Fruit fly (Drosophila melanogaster) whole organism, embryonic: ENCODE data around the gene Pvf2.
A peak's percentile ranks its signal among the peaks of the same experiment; 100 is the strongest.

ENCODE experiments used
- Ada2b ChIP-seq: fragments of 200-800 bp; sonication (Bioruptor generic); IDR thresholded peaks from 2 replicates; pipeline ENCODE4 v1.3.6; 2022; ENCODE audit warnings: missing biosample characterization, missing genetic modification characterization
- Adf1 ChIP-seq: fragments of 200-800 bp; sonication (Bioruptor generic); IDR thresholded peaks from 2 replicates; pipeline ENCODE4 v1.3.6; 2022; ENCODE audit warnings: missing biosample characterization, missing genetic modification characterization
- CG1024 ChIP-seq: fragments of 200-800 bp; sonication (Bioruptor generic); IDR thresholded peaks from 2 replicates; pipeline ENCODE4 v1.3.6; 2022; ENCODE audit warnings: missing biosample characterization, missing genetic modification characterization
- CG10462 ChIP-seq: fragments of 200-800 bp; sonication (Bioruptor generic); optimal IDR thresholded peaks from 2 replicates; lab custom pipeline; 2016; ENCODE audit warnings: missing biosample characterization, missing genetic modification characterization
- CG11398 ChIP-seq: fragments of 200-800 bp; sonication (Bioruptor generic); optimal IDR thresholded peaks from 2 replicates; lab custom pipeline; 2016; ENCODE audit warnings: missing biosample characterization, missing genetic modification characterization
- CG11723 ChIP-seq: fragments of 200-800 bp; sonication (Bioruptor generic); optimal IDR thresholded peaks from 2 replicates; lab custom pipeline; 2017; ENCODE audit warnings: missing biosample characterization, mild to moderate bottlenecking, missing genetic modification characterization
- CG12155 ChIP-seq: fragments of 200-800 bp; sonication (Bioruptor generic); optimal IDR thresholded peaks from 3 replicates; lab custom pipeline; 2016; ENCODE audit warnings: missing biosample characterization, missing genetic modification characterization
- CG12391 ChIP-seq: fragments of 200-800 bp; sonication (Bioruptor generic); optimal IDR thresholded peaks from 3 replicates; lab custom pipeline; 2018; ENCODE audit warnings: missing biosample characterization, mild to moderate bottlenecking, missing genetic modification characterization, moderate library complexity
- CG13123 ChIP-seq: fragments of 200-800 bp; sonication (Bioruptor generic); optimal IDR thresholded peaks from 2 replicates; lab custom pipeline; 2016; ENCODE audit warnings: missing biosample characterization, missing genetic modification characterization
- CG13296 ChIP-seq: fragments of 200-800 bp; sonication (Bioruptor generic); optimal IDR thresholded peaks from 3 replicates; lab custom pipeline; 2018; ENCODE audit warnings: missing biosample characterization, mild to moderate bottlenecking, missing genetic modification characterization
- CG14965 ChIP-seq: fragments of 200-800 bp; sonication (Bioruptor generic); optimal IDR thresholded peaks from 2 replicates; lab custom pipeline; 2016; ENCODE audit warnings: missing biosample characterization, missing genetic modification characterization, borderline replicate concordance
- CG16815 ChIP-seq: fragments of 200-800 bp; sonication (Bioruptor generic); optimal IDR thresholded peaks from 3 replicates; lab custom pipeline; 2017; ENCODE audit warnings: missing biosample characterization, mild to moderate bottlenecking, missing genetic modification characterization
- CG18599 ChIP-seq: fragments of 200-800 bp; sonication (Bioruptor generic); optimal IDR thresholded peaks from 3 replicates; lab custom pipeline; 2017; ENCODE audit warnings: missing biosample characterization, missing genetic modification characterization, mild to moderate bottlenecking, moderate library complexity, missing genetic modification reagents
- CG2116 ChIP-seq: fragments of 200-800 bp; sonication (Bioruptor generic); optimal IDR thresholded peaks from 3 replicates; lab custom pipeline; 2018; ENCODE audit warnings: missing biosample characterization, mild to moderate bottlenecking, missing genetic modification characterization
- CG31365 ChIP-seq: fragments of 200-800 bp; sonication (Bioruptor generic); optimal IDR thresholded peaks from 2 replicates; lab custom pipeline; 2018; ENCODE audit warnings: missing biosample characterization, mild to moderate bottlenecking, missing genetic modification characterization
- CG32532 ChIP-seq: fragments of 200-800 bp; sonication (Bioruptor generic); IDR thresholded peaks from 2 replicates; pipeline ENCODE4 v1.3.6; 2022; ENCODE audit warnings: missing biosample characterization, missing genetic modification characterization
- CG3995 ChIP-seq: fragments of 200-800 bp; sonication (Bioruptor generic); optimal IDR thresholded peaks from 3 replicates; lab custom pipeline; 2016; ENCODE audit warnings: missing biosample characterization, missing genetic modification characterization
- CG5953 ChIP-seq: fragments of 200-800 bp; sonication (Bioruptor generic); IDR thresholded peaks from 2 replicates; pipeline ENCODE4 v1.3.6; 2022; ENCODE audit warnings: missing biosample characterization, missing genetic modification characterization
- CG6791 ChIP-seq: fragments of 200-800 bp; sonication (Bioruptor generic); IDR thresholded peaks from 3 replicates; pipeline ENCODE4 v1.3.6; 2022; ENCODE audit warnings: missing biosample characterization, missing genetic modification characterization; ENCODE audit not compliant: partially characterized antibody
- CG7271 ChIP-seq: fragments of 200-800 bp; sonication (Bioruptor generic); optimal IDR thresholded peaks from 2 replicates; lab custom pipeline; 2018; ENCODE audit warnings: missing biosample characterization, mild to moderate bottlenecking, missing genetic modification characterization, moderate library complexity
- CG8089 ChIP-seq: fragments of 200-800 bp; sonication (Bioruptor generic); optimal IDR thresholded peaks from 3 replicates; lab custom pipeline; 2016; ENCODE audit warnings: missing biosample characterization, missing genetic modification characterization
- CG8388 ChIP-seq: fragments of 200-800 bp; sonication (Bioruptor generic); optimal IDR thresholded peaks from 2 replicates; lab custom pipeline; 2019; ENCODE audit warnings: missing biosample characterization, mild to moderate bottlenecking, missing genetic modification characterization, moderate library complexity
- CG8765 ChIP-seq: fragments of 200-800 bp; sonication (Bioruptor generic); IDR thresholded peaks from 2 replicates; pipeline ENCODE4 v1.3.6; 2022; ENCODE audit warnings: missing biosample characterization, missing genetic modification characterization
- CG8924 ChIP-seq: fragments of 200-800 bp; optimal IDR thresholded peaks from 3 replicates; lab custom pipeline; 2019; ENCODE audit warnings: missing biosample characterization, mild to moderate bottlenecking, missing genetic modification characterization, moderate library complexity
- CG9215 ChIP-seq: fragments of 200-800 bp; sonication (Bioruptor generic); IDR thresholded peaks from 2 replicates; pipeline ENCODE4 v1.3.6; 2022; ENCODE audit warnings: missing biosample characterization, missing genetic modification characterization
- D19B ChIP-seq: fragments of 200-800 bp; sonication (Bioruptor generic); optimal IDR thresholded peaks from 2 replicates; lab custom pipeline; 2017; ENCODE audit warnings: missing biosample characterization, mild to moderate bottlenecking, missing genetic modification characterization
- E2f2 ChIP-seq: fragments of 200-800 bp; sonication (Bioruptor generic); IDR thresholded peaks from 2 replicates; pipeline ENCODE4 v1.3.6; 2022; ENCODE audit warnings: missing biosample characterization, missing genetic modification characterization
- H2.0 ChIP-seq: fragments of 200-800 bp; sonication (Bioruptor generic); IDR thresholded peaks from 2 replicates; pipeline ENCODE4 v1.3.6; 2022; ENCODE audit warnings: missing biosample characterization, missing genetic modification characterization
- Hsf ChIP-seq: fragments of 200-800 bp; sonication (Bioruptor generic); optimal IDR thresholded peaks from 3 replicates; lab custom pipeline; 2016; ENCODE audit warnings: missing biosample characterization, missing genetic modification characterization
- Jarid2 ChIP-seq: fragments of 200-800 bp; sonication (Bioruptor generic); optimal IDR thresholded peaks from 3 replicates; lab custom pipeline; 2017; ENCODE audit warnings: mild to moderate bottlenecking, missing biosample characterization, missing genetic modification reagents, missing genetic modification characterization
- NK7.1 ChIP-seq: fragments of 200-800 bp; sonication (Bioruptor generic); optimal IDR thresholded peaks from 3 replicates; lab custom pipeline; 2016; ENCODE audit warnings: missing biosample characterization, missing genetic modification characterization
- Pdp1 ChIP-seq, 2 experiments: fragments of 200-800 bp; sonication (Bioruptor generic); optimal IDR thresholded peaks; 3 replicates each; lab custom pipeline; 2016; ENCODE audit warnings: missing biosample characterization in 2 of 2, missing genetic modification characterization in 2 of 2, mild to moderate bottlenecking in 1 of 2, moderate library complexity in 1 of 2
- Rfx ChIP-seq: fragments of 200-800 bp; sonication (Bioruptor generic); IDR thresholded peaks from 2 replicates; pipeline ENCODE4 v1.3.6; 2022; ENCODE audit warnings: missing biosample characterization, missing genetic modification characterization
- Sry-δ ChIP-seq: fragments of 200-800 bp; sonication (Bioruptor generic); optimal IDR thresholded peaks from 2 replicates; lab custom pipeline; 2016; ENCODE audit warnings: missing biosample characterization, missing genetic modification characterization
- Ssrp ChIP-seq: fragments of 200-800 bp; sonication (Bioruptor generic); optimal IDR thresholded peaks from 2 replicates; lab custom pipeline; 2018; ENCODE audit warnings: missing biosample characterization, mild to moderate bottlenecking, missing genetic modification characterization, moderate library complexity
- ash1 ChIP-seq: fragments of 200-800 bp; sonication (Bioruptor generic); optimal IDR thresholded peaks from 2 replicates; lab custom pipeline; 2018; ENCODE audit warnings: missing biosample characterization, mild to moderate bottlenecking, missing genetic modification characterization
- bbx ChIP-seq: fragments of 200-800 bp; sonication (Bioruptor generic); IDR thresholded peaks from 2 replicates; pipeline ENCODE4 v1.3.6; 2022; ENCODE audit warnings: missing biosample characterization, missing genetic modification characterization; ENCODE audit not compliant: partially characterized antibody
- ci ChIP-seq: fragments of 200-800 bp; sonication (Bioruptor generic); IDR thresholded peaks from 3 replicates; pipeline ENCODE4 v1.3.6; 2022; ENCODE audit warnings: missing biosample characterization, missing genetic modification characterization
- crc ChIP-seq: fragments of 200-800 bp; sonication (Bioruptor generic); optimal IDR thresholded peaks from 2 replicates; lab custom pipeline; 2016; ENCODE audit warnings: missing biosample characterization, missing genetic modification characterization
- da ChIP-seq: fragments of 200-800 bp; sonication (Bioruptor generic); optimal IDR thresholded peaks from 2 replicates; lab custom pipeline; 2016; ENCODE audit warnings: missing biosample characterization, missing genetic modification characterization
- danr ChIP-seq: fragments of 200-800 bp; sonication (Bioruptor generic); IDR thresholded peaks from 2 replicates; pipeline ENCODE4 v1.3.6; 2022; ENCODE audit warnings: missing biosample characterization, missing genetic modification characterization
- dimm ChIP-seq: fragments of 200-800 bp; sonication (Bioruptor generic); IDR thresholded peaks from 2 replicates; pipeline ENCODE4 v1.3.6; 2022; ENCODE audit warnings: missing biosample characterization, missing genetic modification characterization
- gsb-n ChIP-seq: fragments of 200-800 bp; sonication (Bioruptor generic); optimal IDR thresholded peaks from 3 replicates; lab custom pipeline; 2018; ENCODE audit warnings: missing biosample characterization, mild to moderate bottlenecking, missing genetic modification characterization
- nmo ChIP-seq: fragments of 200-800 bp; sonication (Bioruptor generic); optimal IDR thresholded peaks from 2 replicates; lab custom pipeline; 2018; ENCODE audit warnings: missing biosample characterization, mild to moderate bottlenecking, missing genetic modification characterization, moderate library complexity
- sens-2 ChIP-seq: fragments of 200-800 bp; sonication (Bioruptor generic); IDR thresholded peaks from 2 replicates; pipeline ENCODE4 v1.3.6; 2022; ENCODE audit warnings: missing biosample characterization, missing genetic modification characterization
- seq ChIP-seq: fragments of 200-800 bp; sonication (Bioruptor generic); IDR thresholded peaks from 2 replicates; pipeline ENCODE4 v1.3.6; 2022; ENCODE audit warnings: missing biosample characterization, missing genetic modification characterization
- sr ChIP-seq: fragments of 200-800 bp; sonication (Bioruptor generic); IDR thresholded peaks from 3 replicates; pipeline ENCODE4 v1.3.6; 2022; ENCODE audit warnings: missing biosample characterization, missing genetic modification characterization
- sug ChIP-seq: fragments of 200-800 bp; optimal IDR thresholded peaks from 2 replicates; lab custom pipeline; 2019; ENCODE audit warnings: missing biosample characterization, mild to moderate bottlenecking, missing genetic modification characterization, moderate library complexity
- wek ChIP-seq: fragments of 200-800 bp; sonication (Bioruptor generic); optimal IDR thresholded peaks from 3 replicates; lab custom pipeline; 2018; ENCODE audit warnings: missing biosample characterization, mild to moderate bottlenecking, missing genetic modification characterization, moderate library complexity

Gene Pvf2

DNA sequence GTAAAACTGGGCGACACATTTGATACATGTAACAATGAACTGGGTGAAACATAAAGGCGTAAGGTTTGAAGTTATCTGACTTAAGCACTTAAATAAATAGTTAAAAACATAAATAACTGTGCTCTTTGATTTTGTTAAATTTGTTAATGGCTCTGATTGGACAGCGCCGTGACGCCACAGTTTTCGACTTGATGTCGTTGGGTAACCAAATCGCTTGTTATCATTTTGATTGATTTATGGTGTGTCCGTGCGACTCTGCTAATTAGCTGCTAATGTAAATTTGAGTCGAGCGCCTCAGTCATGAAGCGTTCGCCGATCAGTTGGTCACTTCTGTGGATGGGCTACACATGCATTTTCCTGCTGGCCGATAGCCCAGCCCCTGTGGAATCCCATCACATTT, 16.8 kb downstream of the Pvf2 start, which contains the start of gene Ugt307A1:
Gene Ugt307A1, plus strand, starts transcription at position 301 of the 400 bp plus-strand sequence.
- TF ChIP-seq Pdp1 (GFP tag; optimal IDR thresholded peaks at IDR 0.05; lab: Kevin White, UChicago) (peak in 1 of 2 experiments; percentile 44), CG2116 (GFP tag; lab: Kevin White, UChicago) (no peak)

dm6 chr2L:7065687-7066086, 18.7 kb downstream of the Pvf2 start, which contains the start of gene Nuf2:
Nuf2 (minus strand) TSS chr2L:7065837.
- TF ChIP-seq CG1024 (GFP tag; lab: Robert Waterston, UW), result peak; percentile 56
- no peak for TF ChIP-seq danr
- TF ChIP-seq H2.0, result no peak
- TF ChIP-seq E2f2 (GFP tag; lab: Robert Waterston, UW), result peak; percentile 89
- TF ChIP-seq CG8089, result no peak
- no peak for TF ChIP-seq wek (GFP tag; lab: Kevin White, UChicago)
- TF ChIP-seq Hsf, result no peak
- no peak for TF ChIP-seq bbx (GFP tag; lab: Robert Waterston, UW)
- TF ChIP-seq sug, result no peak
- TF ChIP-seq CG6791, result no peak
- no peak for TF ChIP-seq CG31365 (tag; lab: Kevin White, UChicago)
- no peak for TF ChIP-seq NK7.1
- peak; percentile 37 for TF ChIP-seq CG2116 (GFP tag; lab: Kevin White, UChicago)
- no peak for TF ChIP-seq CG8924 (tag; lab: Kevin White, UChicago)
- peak; percentile 46 for TF ChIP-seq nmo (GFP tag; lab: Kevin White, UChicago)
- no peak for TF ChIP-seq CG9215 (GFP tag; lab: Robert Waterston, UW)
- TF ChIP-seq CG14965 (GFP tag; lab: Kevin White, UChicago), result no peak
- no peak for TF ChIP-seq CG18599 (GFP tag; lab: Kevin White, UChicago)
- no peak for TF ChIP-seq crc
- 0 out of 2 replicates have a peak, but pooled peaks have one; percentile 21 for TF ChIP-seq CG32532 (GFP tag; lab: Robert Waterston, UW)
- no peak for TF ChIP-seq Jarid2
- no peak for TF ChIP-seq CG12155 (GFP tag; lab: Kevin White, UChicago)
- TF ChIP-seq CG16815 (GFP tag; lab: Kevin White, UChicago), result no peak
- TF ChIP-seq Ssrp (tag; lab: Kevin White, UChicago), result no peak
- no peak for TF ChIP-seq sens-2
- no peak for TF ChIP-seq ci
- no peak for TF ChIP-seq dimm (GFP tag; lab: Robert Waterston, UW)
- TF ChIP-seq D19B (GFP tag; lab: Kevin White, UChicago), result no peak
- no peak for TF ChIP-seq seq (GFP tag; lab: Robert Waterston, UW)
- no peak for TF ChIP-seq sr (GFP tag; lab: Robert Waterston, UW)
- TF ChIP-seq CG8388, result no peak
- TF ChIP-seq CG11723 (GFP tag; lab: Kevin White, UChicago), result no peak
- TF ChIP-seq Rfx (GFP tag; lab: Robert Waterston, UW), result no peak
- TF ChIP-seq ash1, result no peak
- no peak for TF ChIP-seq CG8765 (GFP tag; lab: Robert Waterston, UW)
- TF ChIP-seq gsb-n (tag; lab: Kevin White, UChicago), result no peak
- no peak for TF ChIP-seq CG11398 (GFP tag; lab: Kevin White, UChicago)
- TF ChIP-seq CG13296, result no peak
- TF ChIP-seq CG13123, result no peak
- TF ChIP-seq CG3995 (GFP tag; lab: Kevin White, UChicago), result no peak
- TF ChIP-seq Sry-δ (GFP tag; lab: Kevin White, UChicago), result peak; percentile 17
- TF ChIP-seq CG5953, result no peak
- TF ChIP-seq Ada2b, result no peak
- TF ChIP-seq CG10462, result no peak
- peak; percentile 8 for TF ChIP-seq CG12391 (tag; lab: Kevin White, UChicago)
- no peak for TF ChIP-seq CG7271
- TF ChIP-seq Adf1, result 0 out of 2 replicates have a peak, but pooled peaks have one; percentile 20
- no peak for TF ChIP-seq da (GFP tag; lab: Kevin White, UChicago)
